Worm (Caenorhabditis elegans) whole organism, mixed stage, embryonic: Measurements from ENCODE around the gene C24H11.1.
A peak's percentile ranks its signal among the peaks of the same experiment; 100 is the strongest.
"Not testable (repeated sequence)": the region's sequence is repeated elsewhere in the genome, so short reads cannot be mapped to it uniquely, and the experiment has no call there.

ENCODE experiments used
- bed-3 ChIP-seq: fragments of 200-800 bp; sonication (Bioruptor generic); optimal IDR thresholded peaks from 3 replicates; lab custom pipeline; 2018; ENCODE audit warnings: mild to moderate bottlenecking, missing genetic modification characterization, moderate library complexity, missing compliant biosample characterization
- blmp-1 ChIP-seq: fragments of 150-350 bp; optimal IDR thresholded peaks from 2 replicates; lab custom pipeline; 2014; ENCODE audit warnings: missing biosample characterization, missing genetic modification characterization
- ceh-39 ChIP-seq: fragments of 150-350 bp; optimal IDR thresholded peaks from 2 replicates; lab custom pipeline; 2014; ENCODE audit warnings: missing biosample characterization, missing genetic modification characterization
- ceh-43 ChIP-seq: fragments of 200-800 bp; sonication (Bioruptor generic); optimal IDR thresholded peaks from 2 replicates; lab custom pipeline; 2018; ENCODE audit warnings: mild to moderate bottlenecking, missing genetic modification characterization, moderate library complexity, missing compliant biosample characterization
- ceh-83 ChIP-seq: fragments of 200-800 bp; sonication (Bioruptor generic); optimal IDR thresholded peaks from 2 replicates; lab custom pipeline; 2018; ENCODE audit warnings: mild to moderate bottlenecking, missing genetic modification characterization, missing compliant biosample characterization
- ces-1 ChIP-seq: fragments of 150-350 bp; optimal IDR thresholded peaks from 2 replicates; lab custom pipeline; 2014; ENCODE audit warnings: missing biosample characterization, missing genetic modification reagents, missing genetic modification characterization
- cnd-1 ChIP-seq: fragments of 200-800 bp; sonication (Bioruptor generic); optimal IDR thresholded peaks from 2 replicates; lab custom pipeline; 2018; ENCODE audit warnings: mild to moderate bottlenecking, missing genetic modification characterization, missing compliant biosample characterization
- drap-1 ChIP-seq: fragments of 200-800 bp; sonication (Bioruptor generic); optimal IDR thresholded peaks from 3 replicates; lab custom pipeline; 2018; ENCODE audit warnings: mild to moderate bottlenecking, missing genetic modification characterization, missing compliant biosample characterization
- elt-3 ChIP-seq: fragments of 150-350 bp; optimal IDR thresholded peaks from 2 replicates; lab custom pipeline; 2014; ENCODE audit warnings: missing biosample characterization, missing genetic modification characterization
- flh-1 ChIP-seq: fragments of 200-800 bp; sonication (Bioruptor generic); optimal IDR thresholded peaks from 2 replicates; lab custom pipeline; 2018; ENCODE audit warnings: mild to moderate bottlenecking, missing genetic modification characterization, moderate library complexity, missing compliant biosample characterization
- ham-2 ChIP-seq: fragments of 200-800 bp; sonication (Bioruptor generic); optimal IDR thresholded peaks from 2 replicates; lab custom pipeline; 2018; ENCODE audit warnings: mild to moderate bottlenecking, missing genetic modification characterization, missing compliant biosample characterization
- hlh-1 ChIP-seq: fragments of 150-350 bp; optimal IDR thresholded peaks from 2 replicates; lab custom pipeline; 2014; ENCODE audit warnings: missing biosample characterization, missing genetic modification reagents, missing genetic modification characterization
- lin-13 ChIP-seq: fragments of 150-350 bp; optimal IDR thresholded peaks from 2 replicates; lab custom pipeline; 2014; ENCODE audit warnings: missing biosample characterization, missing genetic modification characterization
- lin-32 ChIP-seq: fragments of 200-800 bp; sonication (Bioruptor generic); optimal IDR thresholded peaks from 2 replicates; lab custom pipeline; 2018; ENCODE audit warnings: mild to moderate bottlenecking, missing genetic modification characterization, missing compliant biosample characterization
- lsy-2 ChIP-seq: fragments of 150-350 bp; optimal IDR thresholded peaks from 2 replicates; lab custom pipeline; 2014; ENCODE audit warnings: missing biosample characterization, missing genetic modification characterization
- mab-5 ChIP-seq: fragments of 150-350 bp; optimal IDR thresholded peaks from 2 replicates; lab custom pipeline; 2014; ENCODE audit warnings: missing biosample characterization, missing genetic modification characterization
- mep-1 ChIP-seq: fragments of 150-350 bp; optimal IDR thresholded peaks from 2 replicates; lab custom pipeline; 2017; ENCODE audit warnings: missing biosample characterization, missing genetic modification reagents, missing genetic modification characterization, inconsistent platforms
- nhr-12 ChIP-seq: fragments of 150-350 bp; optimal IDR thresholded peaks from 2 replicates; lab custom pipeline; 2014; ENCODE audit warnings: missing biosample characterization, missing genetic modification characterization
- nhr-2 ChIP-seq: fragments of 150-350 bp; optimal IDR thresholded peaks from 2 replicates; lab custom pipeline; 2014; ENCODE audit warnings: missing biosample characterization, missing genetic modification characterization
- nhr-237 ChIP-seq: fragments of 150-350 bp; optimal IDR thresholded peaks from 2 replicates; lab custom pipeline; 2014; ENCODE audit warnings: missing biosample characterization, missing genetic modification characterization
- nhr-28 ChIP-seq: fragments of 150-350 bp; optimal IDR thresholded peaks from 2 replicates; lab custom pipeline; 2014; ENCODE audit warnings: missing biosample characterization, missing genetic modification characterization
- nhr-76 ChIP-seq: sonication (generic microtip); optimal IDR thresholded peaks from 2 replicates; lab custom pipeline; 2017; ENCODE audit warnings: missing biosample characterization, missing genetic modification characterization
- pha-4 ChIP-seq: fragments of 150-350 bp; optimal IDR thresholded peaks from 2 replicates; lab custom pipeline; 2018; ENCODE audit warnings: missing biosample characterization, missing genetic modification reagents, missing genetic modification characterization
- sem-2 ChIP-seq: fragments of 200-800 bp; sonication (Bioruptor generic); optimal IDR thresholded peaks from 2 replicates; lab custom pipeline; 2018; ENCODE audit warnings: mild to moderate bottlenecking, missing genetic modification characterization, missing compliant biosample characterization
- sptf-1 ChIP-seq: sonication (generic microtip); optimal IDR thresholded peaks from 2 replicates; lab custom pipeline; 2017; ENCODE audit warnings: mild to moderate bottlenecking, missing genetic modification characterization, moderate library complexity, missing compliant biosample characterization
- tbx-8 ChIP-seq: fragments of 200-800 bp; sonication (Bioruptor generic); optimal IDR thresholded peaks from 2 replicates; lab custom pipeline; 2018; ENCODE audit warnings: mild to moderate bottlenecking, missing genetic modification characterization, moderate library complexity, missing compliant biosample characterization
- unc-39 ChIP-seq: fragments of 150-350 bp; optimal IDR thresholded peaks from 2 replicates; lab custom pipeline; 2014; ENCODE audit warnings: missing biosample characterization, missing genetic modification characterization
- unc-62 ChIP-seq: fragments of 150-350 bp; optimal IDR thresholded peaks from 2 replicates; lab custom pipeline; 2014; ENCODE audit warnings: missing biosample characterization, missing genetic modification reagents, missing genetic modification characterization
- zip-8 ChIP-seq: fragments of 150-350 bp; optimal IDR thresholded peaks from 2 replicates; lab custom pipeline; 2014; ENCODE audit warnings: missing biosample characterization, missing genetic modification characterization
- ztf-11 ChIP-seq: fragments of 150-350 bp; optimal IDR thresholded peaks from 2 replicates; lab custom pipeline; 2014; ENCODE audit warnings: missing biosample characterization, missing genetic modification characterization

C24H11.1 gene

DNA sequence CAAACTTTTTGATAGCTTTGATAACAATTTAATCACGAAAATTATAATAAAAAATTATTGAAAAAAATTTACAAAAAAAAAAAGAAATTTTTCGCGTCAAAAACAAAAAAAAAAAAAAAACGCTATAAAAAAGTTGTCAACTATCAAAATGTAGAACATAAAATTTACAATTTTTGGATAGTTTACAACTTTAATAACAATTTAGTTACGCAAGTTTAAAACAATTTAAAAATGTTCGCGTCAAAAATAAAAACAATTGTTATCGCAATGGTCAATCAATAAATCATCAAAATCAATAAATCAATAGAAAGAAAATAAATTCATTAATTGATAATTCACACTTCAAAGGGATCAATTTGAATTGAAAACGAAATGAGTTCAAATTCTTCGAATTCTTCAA, at the start of gene C24H11.1:
Gene C24H11.1, plus strand, starts transcription at position 301 of the 400 bp plus-strand sequence.
- TF ChIP-seq nhr-237 (tag; lab: Kevin White, UChicago); ces-1 (GFP tag; lab: Kevin White, UChicago); lsy-2: not testable (repeated sequence)
- TF ChIP-seq, all 35 proteins: peak for 0; not testable (repeated sequence) for 35

DNA sequence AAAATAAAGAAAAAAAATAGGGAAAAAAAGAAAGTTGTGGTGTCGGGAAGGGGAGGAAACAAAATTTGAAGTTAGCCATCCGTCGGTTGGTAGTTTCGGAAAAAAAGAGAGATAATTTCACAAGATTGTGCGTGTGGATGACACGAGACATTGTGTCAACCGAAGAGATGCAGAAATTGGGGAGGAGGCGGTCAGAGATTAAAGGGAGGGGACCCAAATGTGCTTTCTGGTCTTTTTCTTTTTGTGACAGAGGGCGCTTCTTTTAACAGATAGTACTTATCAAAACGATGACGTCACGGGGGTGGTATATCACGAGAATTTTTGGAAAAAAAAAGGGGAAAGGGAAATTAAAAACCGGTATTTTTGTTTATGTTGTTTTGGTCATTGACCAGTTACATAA, 49.0 kb upstream of the C24H11.1 start:
- TF ChIP-seq ces-1 (GFP tag; lab: Kevin White, UChicago) (peak; percentile 31), ceh-39 (tag; lab: Kevin White, UChicago) (no peak)

DNA sequence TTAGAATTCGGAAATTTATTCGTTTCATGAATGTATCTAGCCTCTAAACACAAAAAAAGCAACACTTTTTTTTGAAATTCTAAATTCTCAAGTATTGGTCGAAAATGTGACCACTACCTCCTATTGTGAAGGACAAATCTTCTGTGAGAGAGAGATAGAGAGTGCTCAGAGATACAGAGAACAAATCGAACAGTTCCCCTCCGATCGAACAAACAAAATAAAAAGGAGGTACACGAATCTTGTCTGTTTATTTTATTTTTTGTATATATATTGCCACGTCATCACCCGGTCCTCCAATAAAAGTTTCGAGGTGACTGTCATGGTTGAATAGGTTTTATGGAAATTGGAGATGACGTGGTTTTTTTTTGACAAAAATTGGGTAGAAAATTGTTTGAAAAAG, 46.6 kb upstream of the C24H11.1 start:
- TF ChIP-seq nhr-2 (tag; lab: Kevin White, UChicago) (no peak), unc-39 (no peak), bed-3 (GFP tag; lab: Kevin White, UChicago) (no peak), ham-2 (GFP tag; lab: Kevin White, UChicago) (no peak), nhr-28 (tag; lab: Kevin White, UChicago) (no peak), lin-13 (no peak), nhr-12 (tag; lab: Kevin White, UChicago) (no peak), pha-4 (tag; lab: Kevin White, UChicago) (no peak), mab-5 (tag; lab: Kevin White, UChicago) (no peak), ces-1 (GFP tag; lab: Kevin White, UChicago) (no peak)

DNA sequence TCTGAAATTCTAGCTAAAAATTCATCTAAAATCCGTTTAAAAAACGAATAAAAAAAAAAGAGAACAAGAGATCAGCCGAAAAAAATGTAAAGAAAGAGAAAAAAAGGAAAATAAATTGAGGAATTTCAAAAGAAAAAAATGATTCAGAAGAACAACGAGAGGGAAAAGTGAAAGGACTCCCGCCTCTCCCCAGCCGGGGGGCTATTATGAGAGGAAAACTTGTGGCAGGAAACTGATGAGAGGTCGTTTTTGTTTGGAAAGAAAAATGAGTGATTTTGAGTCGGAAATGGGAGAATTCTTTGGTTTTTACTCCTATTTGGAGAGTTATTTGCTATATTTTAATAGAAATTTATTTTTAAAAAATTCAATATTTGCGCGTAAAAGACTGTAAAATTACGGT, 45.3 kb upstream of the C24H11.1 start:
- no peak for TF ChIP-seq nhr-76 (tag; lab: Kevin White, UChicago)
- no peak for TF ChIP-seq nhr-28 (tag; lab: Kevin White, UChicago)
- TF ChIP-seq flh-1 (GFP tag; lab: Kevin White, UChicago): no peak
- no peak for TF ChIP-seq bed-3 (GFP tag; lab: Kevin White, UChicago)
- TF ChIP-seq nhr-2 (tag; lab: Kevin White, UChicago): no peak
- TF ChIP-seq cnd-1 (tag; lab: Kevin White, UChicago): no peak
- TF ChIP-seq ceh-39 (tag; lab: Kevin White, UChicago): no peak
- TF ChIP-seq ztf-11 (tag; lab: Kevin White, UChicago): no peak
- no peak for TF ChIP-seq mab-5 (tag; lab: Kevin White, UChicago)
- TF ChIP-seq unc-62: no peak
- TF ChIP-seq sem-2 (GFP tag; lab: Kevin White, UChicago): no peak
- no peak for TF ChIP-seq tbx-8
- TF ChIP-seq elt-3 (tag; lab: Kevin White, UChicago): no peak
- no peak for TF ChIP-seq lin-32 (GFP tag; lab: Kevin White, UChicago)
- TF ChIP-seq hlh-1 (tag; lab: Kevin White, UChicago): no peak
- no peak for TF ChIP-seq lsy-2
- TF ChIP-seq unc-39: no peak
- TF ChIP-seq ham-2 (GFP tag; lab: Kevin White, UChicago): no peak
- TF ChIP-seq ceh-43 (GFP tag; lab: Kevin White, UChicago): no peak

DNA sequence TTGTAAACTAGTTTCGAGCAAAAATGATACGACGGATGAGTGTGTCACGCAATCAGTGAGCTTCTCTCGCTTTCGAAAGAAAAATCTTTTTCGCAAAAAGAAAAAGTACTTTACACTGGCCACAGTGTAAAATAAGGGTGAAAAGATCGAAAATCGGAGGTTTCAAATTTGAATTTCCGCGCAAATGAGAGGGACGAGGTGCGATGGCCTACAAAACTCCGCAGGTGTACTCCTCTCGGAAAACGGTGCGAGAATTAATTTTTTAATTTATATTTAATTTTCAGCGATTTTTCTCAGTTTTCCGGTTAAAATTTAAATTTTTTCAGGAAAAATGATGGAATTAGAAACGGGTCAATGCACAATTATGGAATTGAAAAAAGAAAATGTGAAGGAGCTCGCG, 40.8 kb upstream of the C24H11.1 start, which contains the start of gene mrt-2:
Gene mrt-2, plus strand, starts transcription at position 49 of the 400 bp plus-strand sequence.
- TF ChIP-seq hlh-1 (tag; lab: Kevin White, UChicago): peak; percentile 32
- peak; percentile 69 for TF ChIP-seq lsy-2
- peak; percentile 53 for TF ChIP-seq ces-1 (GFP tag; lab: Kevin White, UChicago)
- no peak for TF ChIP-seq cnd-1 (tag; lab: Kevin White, UChicago)
- peak; percentile 2 for TF ChIP-seq drap-1 (GFP tag; lab: Kevin White, UChicago)
- TF ChIP-seq nhr-28 (tag; lab: Kevin White, UChicago): no peak
- TF ChIP-seq mep-1 (tag; lab: Kevin White, UChicago): peak; percentile 45
- TF ChIP-seq nhr-2 (tag; lab: Kevin White, UChicago): no peak
- no peak for TF ChIP-seq bed-3 (GFP tag; lab: Kevin White, UChicago)
- peak; percentile 29 for TF ChIP-seq sptf-1
- TF ChIP-seq nhr-237 (tag; lab: Kevin White, UChicago): peak; percentile 34
- peak; percentile 7 for TF ChIP-seq pha-4 (tag; lab: Kevin White, UChicago)

DNA sequence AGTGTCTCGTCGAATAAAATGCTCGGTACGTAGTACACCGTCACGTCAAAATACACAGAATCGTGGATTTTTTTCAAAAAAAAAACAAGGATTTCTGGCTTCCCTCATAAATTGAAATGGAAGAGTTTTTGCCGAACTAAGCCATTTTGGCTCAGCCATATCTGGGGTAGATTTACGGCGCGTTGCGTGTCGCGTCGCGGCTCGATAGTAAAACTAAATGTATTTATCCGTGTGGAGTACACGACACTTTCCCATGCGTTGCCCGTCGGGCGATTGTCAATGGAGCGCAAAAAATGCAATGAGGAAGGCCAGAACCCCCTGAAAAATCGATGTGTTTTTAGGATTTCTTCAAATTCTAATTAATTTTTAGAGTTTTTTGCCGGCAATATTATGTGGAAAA, 37.2 kb upstream of the C24H11.1 start:
- TF ChIP-seq ceh-83 (GFP tag; lab: Kevin White, UChicago): no peak
- no peak for TF ChIP-seq elt-3 (tag; lab: Kevin White, UChicago)
- TF ChIP-seq sptf-1: no peak
- TF ChIP-seq nhr-12 (tag; lab: Kevin White, UChicago): no peak
- TF ChIP-seq blmp-1 (tag; lab: Kevin White, UChicago): no peak
- TF ChIP-seq unc-62: no peak
- no peak for TF ChIP-seq zip-8
